Worm (Caenorhabditis elegans): Measurements from ENCODE around the gene mak-1.

Gene mak-1

DNA sequence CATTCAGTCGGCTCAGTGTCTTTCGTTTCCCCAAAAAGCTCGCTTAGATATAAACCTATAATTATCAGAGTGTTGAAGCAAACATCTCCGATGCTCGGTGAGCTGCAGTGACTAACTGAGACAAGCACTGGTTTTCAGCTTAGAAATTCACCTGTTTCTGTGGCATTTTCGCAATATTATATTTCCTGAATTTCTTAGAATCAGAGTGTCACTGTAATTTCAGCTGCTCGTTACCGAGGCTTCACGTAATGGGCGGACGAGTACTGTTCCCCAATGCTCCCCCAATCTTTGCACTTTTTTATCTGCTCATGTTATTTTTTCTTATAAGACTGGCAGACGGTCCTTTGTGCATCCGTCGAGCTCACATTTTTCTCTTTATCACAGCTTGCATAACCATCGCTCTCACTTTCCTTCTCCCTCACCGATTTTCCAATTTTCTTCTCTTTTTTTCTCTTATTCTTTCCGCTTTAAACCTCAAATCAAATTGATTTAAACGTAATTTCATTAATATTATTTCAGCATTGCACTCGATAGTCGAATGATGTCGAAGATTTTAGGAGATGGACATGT, 21.8 kb upstream of the mak-1 start, which contains the start of gene trcs-2:
trcs-2 (plus strand) TSS at position 520 of the 570 bp plus-strand sequence.
- TF ChIP-seq nfya-1 (tag; optimal IDR thresholded peaks at IDR 0.05; ENCODE audit: insufficient read depth) (no peak), nhr-23 (tag; optimal IDR thresholded peaks at IDR 0.05) (no peak), nhr-11 (tag; optimal IDR thresholded peaks at IDR 0.05) (no peak), ama-1 (optimal IDR thresholded peaks at IDR 0.05) (no peak), nhr-76 (tag; optimal IDR thresholded peaks at IDR 0.05) (no peak), unc-62 (GFP tag; optimal IDR thresholded peaks at IDR 0.05) (no peak), R02D3.7 (tag; optimal IDR thresholded peaks at IDR 0.05) (no peak), ceh-16 (tag; optimal IDR thresholded peaks at IDR 0.05) (no peak), elt-3 (tag; optimal IDR thresholded peaks at IDR 0.05) (no peak), sea-2 (GFP tag; optimal IDR thresholded peaks at IDR 0.05) (no peak), nhr-12 (tag; optimal IDR thresholded peaks at IDR 0.05) (no peak)

DNA sequence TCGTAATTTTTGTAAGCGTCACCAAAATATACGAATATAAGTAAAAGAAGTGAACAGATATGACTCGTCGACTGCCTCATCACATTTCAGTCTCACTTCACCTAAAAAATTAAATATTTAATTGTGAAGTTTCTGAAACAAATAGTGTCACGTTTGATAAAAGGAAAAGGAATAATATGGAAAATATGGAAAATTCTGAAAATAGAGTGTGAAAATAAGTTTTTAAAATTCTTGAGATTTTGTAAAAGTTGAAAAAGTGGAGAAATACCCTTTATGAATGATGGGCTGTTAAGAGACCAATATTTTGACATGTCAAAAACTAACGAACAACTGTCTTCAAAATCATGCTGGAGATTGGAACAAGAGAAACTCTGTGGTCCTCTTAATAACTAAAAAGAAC, 17.2 kb upstream of the mak-1 start, which contains the start of gene T01B7.9:
T01B7.9 (minus strand) TSS at position 101 of the 400 bp plus-strand sequence.
- no peak for TF ChIP-seq fkh-2 (tag; optimal IDR thresholded peaks at IDR 0.05)
- no peak for TF ChIP-seq egl-5 (tag; optimal IDR thresholded peaks at IDR 0.05)
- TF ChIP-seq jun-1 (tag; optimal IDR thresholded peaks at IDR 0.05): no peak
- no peak for TF ChIP-seq ZK546.5 (tag; optimal IDR thresholded peaks at IDR 0.05)
- TF ChIP-seq mdl-1 (tag; optimal IDR thresholded peaks at IDR 0.05): no peak
- TF ChIP-seq lsy-12 (tag; optimal IDR thresholded peaks at IDR 0.05): no peak
- TF ChIP-seq ztf-11 (tag; optimal IDR thresholded peaks at IDR 0.05): no peak
- TF ChIP-seq nfya-1 (tag; optimal IDR thresholded peaks at IDR 0.05; ENCODE audit: insufficient read depth): no peak
- TF ChIP-seq nhr-43 (tag; optimal IDR thresholded peaks at IDR 0.05; ENCODE audit: poor library complexity, severe bottlenecking): no peak
- no peak for TF ChIP-seq nhr-76 (tag; optimal IDR thresholded peaks at IDR 0.05)
- no peak for TF ChIP-seq ceh-9 (tag; optimal IDR thresholded peaks at IDR 0.05)
- no peak for TF ChIP-seq elt-3 (tag; optimal IDR thresholded peaks at IDR 0.05)
- no peak for TF ChIP-seq ceh-16 (tag; optimal IDR thresholded peaks at IDR 0.05)
- TF ChIP-seq egl-27 (tag; optimal IDR thresholded peaks at IDR 0.05): no peak
- no peak for TF ChIP-seq pha-4 (tag; optimal IDR thresholded peaks at IDR 0.05)
- no peak for TF ChIP-seq lin-39 (tag; optimal IDR thresholded peaks at IDR 0.05)
- TF ChIP-seq nhr-12 (tag; optimal IDR thresholded peaks at IDR 0.05): no peak

DNA sequence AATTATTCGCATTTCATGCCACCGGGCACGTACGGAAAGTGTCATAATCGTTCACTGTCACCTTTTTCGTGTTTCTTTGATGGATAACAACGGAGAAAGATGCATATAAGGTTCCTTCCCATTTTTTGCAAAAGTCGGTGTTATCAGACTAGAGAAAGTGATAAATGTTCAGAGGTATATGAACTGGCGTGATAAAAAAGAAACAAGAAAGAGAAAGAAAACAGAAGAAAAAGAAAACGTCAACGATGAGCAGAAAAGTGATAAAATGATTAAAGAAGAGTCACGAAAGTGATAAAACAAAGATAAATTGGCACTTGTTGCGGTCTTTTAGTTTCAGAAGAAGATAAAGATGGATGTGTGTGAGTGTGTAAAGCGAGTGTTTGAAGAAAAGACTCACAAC, 13.6 kb upstream of the mak-1 start:
- TF ChIP-seq zag-1 (tag; optimal IDR thresholded peaks at IDR 0.05) (no peak), mml-1 (tag; optimal IDR thresholded peaks at IDR 0.05) (no peak), egl-5 (tag; optimal IDR thresholded peaks at IDR 0.05) (peak; percentile 6), nhr-25 (tag; optimal IDR thresholded peaks at IDR 0.05) (peak; percentile 5), aly-2 (tag; optimal IDR thresholded peaks at IDR 0.05) (no peak), lin-39 (tag; optimal IDR thresholded peaks at IDR 0.05) (no peak), ZK546.5 (tag; optimal IDR thresholded peaks at IDR 0.05) (no peak), elt-3 (tag; optimal IDR thresholded peaks at IDR 0.05) (peak in 1 of 3 experiments; percentile 75), tbx-2 (tag; optimal IDR thresholded peaks at IDR 0.05) (no peak)

DNA sequence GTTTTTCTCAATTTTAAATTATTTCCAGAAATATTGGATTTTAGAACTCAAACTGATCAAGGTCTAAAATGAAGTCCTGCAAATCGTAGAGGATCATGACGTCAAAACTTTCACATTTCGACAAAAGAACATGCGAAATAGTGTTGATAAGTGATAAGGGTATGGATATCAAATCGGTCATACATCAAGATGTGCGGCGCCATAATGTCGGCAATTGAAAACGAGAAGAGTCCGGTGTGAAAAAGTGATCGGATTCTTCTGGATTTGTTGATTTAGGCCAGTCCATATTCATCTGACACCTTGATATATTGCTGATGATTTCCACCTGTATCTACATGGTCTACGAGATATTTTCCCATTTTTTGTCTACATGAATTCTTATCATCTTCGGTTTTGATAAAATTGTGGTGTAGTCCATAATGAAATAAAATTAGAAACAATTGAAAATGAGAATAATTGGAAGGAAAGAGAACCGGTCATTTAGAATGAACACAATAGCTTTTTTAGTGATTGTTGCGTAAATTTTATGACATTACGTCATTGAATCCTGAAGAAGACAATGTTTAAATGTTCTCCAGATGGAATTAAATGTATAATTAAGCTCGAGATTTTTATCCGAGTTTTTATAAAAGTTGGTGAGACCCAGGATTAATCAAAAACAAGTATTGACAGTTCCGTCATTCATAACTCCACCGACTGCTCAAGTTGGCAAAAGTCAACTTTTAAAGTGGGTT, 12.7 kb upstream of the mak-1 start:
- TF ChIP-seq lin-39 (tag; optimal IDR thresholded peaks at IDR 0.05) (no peak), nhr-23 (tag; optimal IDR thresholded peaks at IDR 0.05) (peak; percentile 37), nhr-76 (tag; optimal IDR thresholded peaks at IDR 0.05) (no peak), nhr-43 (tag; optimal IDR thresholded peaks at IDR 0.05; ENCODE audit: poor library complexity, severe bottlenecking) (peak; percentile 62), sea-2 (GFP tag; optimal IDR thresholded peaks at IDR 0.05) (no peak), ceh-9 (tag; optimal IDR thresholded peaks at IDR 0.05) (no peak), egl-5 (tag; optimal IDR thresholded peaks at IDR 0.05) (no peak)

DNA sequence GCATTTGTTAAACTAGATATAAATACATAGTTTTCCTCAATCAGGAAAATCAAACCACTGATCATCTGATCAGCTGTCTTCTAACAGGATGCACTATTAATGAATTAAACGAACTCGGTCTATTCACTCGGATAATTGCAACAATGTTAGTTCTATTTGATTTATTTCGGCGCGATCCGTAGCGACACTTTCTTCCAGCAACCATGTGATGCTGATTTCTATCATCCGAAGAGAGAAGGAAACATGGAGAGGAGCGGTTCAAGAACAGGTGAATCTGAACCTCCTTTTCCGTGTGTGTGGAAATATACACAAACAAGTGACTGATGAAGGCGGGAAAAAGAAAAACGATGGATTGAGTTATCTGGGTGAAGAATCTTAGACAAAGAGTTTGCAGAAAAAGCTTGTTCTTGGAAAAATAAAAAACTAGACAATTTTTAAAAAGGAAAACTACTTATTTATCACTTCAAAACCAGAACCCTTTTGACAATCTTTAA, 12.1 kb upstream of the mak-1 start:
- TF ChIP-seq fkh-2 (tag; optimal IDR thresholded peaks at IDR 0.05): no peak
- peak; percentile 53 for TF ChIP-seq nhr-43 (tag; optimal IDR thresholded peaks at IDR 0.05; ENCODE audit: poor library complexity, severe bottlenecking)
- peak; percentile 37 for TF ChIP-seq elt-1 (tag; optimal IDR thresholded peaks at IDR 0.05)
- TF ChIP-seq ztf-4 (tag; optimal IDR thresholded peaks at IDR 0.05): no peak

Measured in whole organism, L3 larva.